Worm (Caenorhabditis elegans): ENCODE measurements around the gene nduf-11.

Gene nduf-11

ce11 chrII:11333846-11334638 lies 11.4 kb downstream of the nduf-11 start:
- TF ChIP-seq snpc-4 (tag; optimal IDR thresholded peaks at IDR 0.05): peak; percentile 66
- TF ChIP-seq ceh-82 (tag; optimal IDR thresholded peaks at IDR 0.05): no peak
- peak; percentile 38 for TF ChIP-seq nhr-25 (tag; optimal IDR thresholded peaks at IDR 0.05)
- TF ChIP-seq elt-2 (tag; optimal IDR thresholded peaks at IDR 0.05): peak; percentile 67

ce11 chrII:11333375-11333774 lies 12.0 kb downstream of the nduf-11 start:
- no peak for TF ChIP-seq fkh-2 (tag; optimal IDR thresholded peaks at IDR 0.05)
- TF ChIP-seq ama-1 (optimal IDR thresholded peaks at IDR 0.05): no peak
- TF ChIP-seq nhr-43 (tag; optimal IDR thresholded peaks at IDR 0.05; ENCODE audit: poor library complexity, severe bottlenecking): no peak
- peak; percentile 83 for TF ChIP-seq fkh-10 (GFP tag; optimal IDR thresholded peaks at IDR 0.05)

ce11 chrII:11329021-11329479 lies 16.4 kb downstream of the nduf-11 start, which contains the start of gene tag-180:
Gene tag-180 (minus strand): TSS chrII:11329429.
- TF ChIP-seq zag-1 (tag; optimal IDR thresholded peaks at IDR 0.05): no peak
- TF ChIP-seq ztf-4 (tag; optimal IDR thresholded peaks at IDR 0.05): no peak

- TF ChIP-seq elt-3 (tag; optimal IDR thresholded peaks at IDR 0.05) (no peak), skn-1 (tag; optimal IDR thresholded peaks at IDR 0.05) (no peak), ama-1 (optimal IDR thresholded peaks at IDR 0.05) (no peak), nhr-67 (tag; optimal IDR thresholded peaks at IDR 0.05) (no peak), ztf-4 (tag; optimal IDR thresholded peaks at IDR 0.05) (no peak)
Measured at ce11 chrII:11319591-11319990, 25.8 kb downstream of the nduf-11 start, which contains the start of gene nlp-51. Gene nlp-51 (minus strand): TSS chrII:11319691.

- TF ChIP-seq nhr-28 (tag; optimal IDR thresholded peaks at IDR 0.05): no peak
- TF ChIP-seq lin-39 (tag; optimal IDR thresholded peaks at IDR 0.05): no peak
- no peak for TF ChIP-seq ZK546.5 (tag; optimal IDR thresholded peaks at IDR 0.05)
- no peak for TF ChIP-seq sea-2 (GFP tag; optimal IDR thresholded peaks at IDR 0.05)
- TF ChIP-seq nhr-23 (tag; optimal IDR thresholded peaks at IDR 0.05): no peak
- no peak for TF ChIP-seq egl-27 (tag; optimal IDR thresholded peaks at IDR 0.05)
- no peak for TF ChIP-seq pqm-1 (tag; optimal IDR thresholded peaks at IDR 0.05)
- no peak for TF ChIP-seq hmg-11 (tag; optimal IDR thresholded peaks at IDR 0.05)
- no peak for TF ChIP-seq fkh-2 (tag; optimal IDR thresholded peaks at IDR 0.05)
- TF ChIP-seq R02D3.7 (tag; optimal IDR thresholded peaks at IDR 0.05): no peak
- no peak for TF ChIP-seq nhr-237 (tag; optimal IDR thresholded peaks at IDR 0.05)
Measured at ce11 chrII:11316663-11317062, 28.8 kb downstream of the nduf-11 start.

ce11 chrII:11314165-11314564 lies 31.3 kb downstream of the nduf-11 start, which contains the start of gene T24F1.4:
Gene T24F1.4 (minus strand): TSS chrII:11314265.
- TF ChIP-seq nhr-237 (tag; optimal IDR thresholded peaks at IDR 0.05): no peak
- TF ChIP-seq fkh-2 (tag; optimal IDR thresholded peaks at IDR 0.05): no peak
- no peak for TF ChIP-seq ceh-9 (tag; optimal IDR thresholded peaks at IDR 0.05)

ce11 chrII:11312223-11312622 lies 33.2 kb downstream of the nduf-11 start, which contains the start of gene T24F1.7:
Gene T24F1.7 (plus strand): TSS chrII:11312523.
- TF ChIP-seq snpc-4 (tag; optimal IDR thresholded peaks at IDR 0.05) (no peak), aly-2 (tag; optimal IDR thresholded peaks at IDR 0.05) (no peak), egl-27 (tag; optimal IDR thresholded peaks at IDR 0.05) (no peak), sea-2 (GFP tag; optimal IDR thresholded peaks at IDR 0.05) (no peak), ceh-9 (tag; optimal IDR thresholded peaks at IDR 0.05) (no peak), nhr-11 (tag; optimal IDR thresholded peaks at IDR 0.05) (no peak), pqm-1 (tag; optimal IDR thresholded peaks at IDR 0.05) (no peak), zag-1 (tag; optimal IDR thresholded peaks at IDR 0.05) (no peak), nhr-23 (tag; optimal IDR thresholded peaks at IDR 0.05) (no peak), jun-1 (tag; optimal IDR thresholded peaks at IDR 0.05) (no peak), mdl-1 (tag; optimal IDR thresholded peaks at IDR 0.05) (no peak), ceh-16 (tag; optimal IDR thresholded peaks at IDR 0.05) (no peak), fos-1 (tag; optimal IDR thresholded peaks at IDR 0.05) (no peak), ZK546.5 (tag; optimal IDR thresholded peaks at IDR 0.05) (no peak), ztf-11 (tag; optimal IDR thresholded peaks at IDR 0.05) (no peak), ama-1 (optimal IDR thresholded peaks at IDR 0.05) (no peak), eor-1 (tag; optimal IDR thresholded peaks at IDR 0.05) (no peak), R02D3.7 (tag; optimal IDR thresholded peaks at IDR 0.05) (no peak)
